Worm (Caenorhabditis elegans) whole organism, L4/young adult: Measurements from ENCODE around the gene F59B1.8.
"Not testable (repeated sequence)": the region's sequence is repeated elsewhere in the genome, so short reads cannot be mapped to it uniquely, and the experiment has no call there.

Experiments used
- W03F9.2 ChIP-seq: fragments of 150-350 bp; optimal IDR thresholded peaks from 2 replicates; lab custom pipeline; 2014; ENCODE audit warnings: missing biosample characterization, missing genetic modification characterization
- dao-5 ChIP-seq: sonication (generic microtip); optimal IDR thresholded peaks from 2 replicates; lab custom pipeline; 2016; ENCODE audit warnings: missing genotype, missing genetic modification characterization, moderate library complexity, missing compliant biosample characterization
- him-1 ChIP-seq: sonication (generic microtip); optimal IDR thresholded peaks from 2 replicates; lab custom pipeline; 2016; ENCODE audit warnings: missing genotype, missing genetic modification reagents, missing genetic modification characterization, missing compliant biosample characterization

F59B1.8 gene

ce11 chrV:3659472-3659871, 15.4 kb upstream of the F59B1.8 start, which contains the start of gene acr-23:
TSS of gene acr-23 (minus strand) at chrV:3659572.
- no peak for TF ChIP-seq W03F9.2
- no peak for TF ChIP-seq him-1 (tag; lab: Kevin White, UChicago)
- TF ChIP-seq dao-5 (tag; lab: Kevin White, UChicago) = no peak

- no peak for TF ChIP-seq W03F9.2
Observed at ce11 chrV:3649473-3649872, 5.4 kb upstream of the F59B1.8 start, which contains the start of gene str-114. TSS of gene str-114 (plus strand) at chrV:3649773.

ce11 chrV:3647862-3648261, 3.8 kb upstream of the F59B1.8 start, which contains the start of gene F59B1.10:
TSS of gene F59B1.10 (minus strand) at chrV:3647962.
- TF ChIP-seq him-1 (tag; lab: Kevin White, UChicago) = no peak

- no peak for TF ChIP-seq W03F9.2
- no peak for TF ChIP-seq him-1 (tag; lab: Kevin White, UChicago)
- TF ChIP-seq dao-5 (tag; lab: Kevin White, UChicago) = no peak
Observed at ce11 chrV:3639873-3640272, 4.2 kb downstream of the F59B1.8 start.

- TF ChIP-seq W03F9.2 = no peak
- TF ChIP-seq him-1 (tag; lab: Kevin White, UChicago) = no peak
- no peak for TF ChIP-seq dao-5 (tag; lab: Kevin White, UChicago)
Observed at ce11 chrV:3637086-3637485, 7.0 kb downstream of the F59B1.8 start, which contains the start of gene srx-41. TSS of gene srx-41 (minus strand) at chrV:3637186.

- TF ChIP-seq dao-5 (tag; lab: Kevin White, UChicago) (peak; percentile 10), W03F9.2 (no peak)
Observed at ce11 chrV:3634293-3635016, 9.6 kb downstream of the F59B1.8 start.

ce11 chrV:3633041-3633440, 11.0 kb downstream of the F59B1.8 start, which contains the start of gene F59B1.2:
TSS of gene F59B1.2 (plus strand) at chrV:3633341.
- TF ChIP-seq him-1 (tag; lab: Kevin White, UChicago) (no peak), dao-5 (tag; lab: Kevin White, UChicago) (no peak), W03F9.2 (no peak)

- TF ChIP-seq him-1 (tag; lab: Kevin White, UChicago) (no peak), W03F9.2 (no peak), dao-5 (tag; lab: Kevin White, UChicago) (no peak)
Observed at ce11 chrV:3632249-3633030, 11.6 kb downstream of the F59B1.8 start.

ce11 chrV:3631591-3631990, 12.5 kb downstream of the F59B1.8 start, which contains the start of gene F59B1.6:
TSS of gene F59B1.6 (minus strand) at chrV:3631691.
- TF ChIP-seq dao-5 (tag; lab: Kevin White, UChicago) (no peak), him-1 (tag; lab: Kevin White, UChicago) (no peak), W03F9.2 (no peak)

ce11 chrV:3626944-3627343, 17.1 kb downstream of the F59B1.8 start, which contains the start of gene F59B1.4:
TSS of gene F59B1.4 (minus strand) at chrV:3627044.
- TF ChIP-seq dao-5 (tag; lab: Kevin White, UChicago) = no peak
- TF ChIP-seq him-1 (tag; lab: Kevin White, UChicago) = no peak
- no peak for TF ChIP-seq W03F9.2

ce11 chrV:3620608-3621007, 23.4 kb downstream of the F59B1.8 start, which contains the start of gene srx-93:
TSS of gene srx-93 (minus strand) at chrV:3620708.
- TF ChIP-seq W03F9.2; dao-5 (tag; lab: Kevin White, UChicago); him-1 (tag; lab: Kevin White, UChicago): not testable (repeated sequence)

- no peak for TF ChIP-seq him-1 (tag; lab: Kevin White, UChicago)
- no peak for TF ChIP-seq dao-5 (tag; lab: Kevin White, UChicago)
- no peak for TF ChIP-seq W03F9.2
Observed at ce11 chrV:3616844-3617243, 27.2 kb downstream of the F59B1.8 start.

- TF ChIP-seq W03F9.2 (no peak), him-1 (tag; lab: Kevin White, UChicago) (no peak), dao-5 (tag; lab: Kevin White, UChicago) (no peak)
Observed at ce11 chrV:3614397-3614796, 29.6 kb downstream of the F59B1.8 start, which contains the start of gene T22F3.11. TSS of gene T22F3.11 (minus strand) at chrV:3614553.

- TF ChIP-seq dao-5 (tag; lab: Kevin White, UChicago) (no peak), him-1 (tag; lab: Kevin White, UChicago) (no peak), W03F9.2 (no peak)
Observed at ce11 chrV:3613042-3613441, 31.0 kb downstream of the F59B1.8 start.
